Fruit fly (Drosophila melanogaster): ENCODE results near the gene Cep135.

DNA sequence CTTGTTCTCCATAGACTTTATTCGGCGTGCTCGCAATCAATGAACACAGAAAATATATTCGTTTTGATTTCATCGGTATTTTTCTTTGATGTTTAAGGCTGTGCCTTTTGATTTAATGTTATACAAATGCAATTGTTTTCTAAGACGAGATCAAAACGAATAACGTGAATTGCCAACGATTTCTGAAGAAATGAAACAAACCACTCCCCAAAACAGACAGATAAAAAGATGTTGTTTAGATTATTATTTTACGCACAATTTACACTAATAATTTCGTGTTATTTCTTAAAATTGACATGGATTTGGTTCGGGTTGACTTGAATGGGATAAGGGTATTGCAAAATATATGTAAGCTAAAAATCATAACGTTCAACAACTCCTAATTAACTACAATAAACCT, 14.7 kb downstream of the Cep135 start, which contains the start of gene CG13457:
- TF ChIP-seq psq (optimal IDR thresholded peaks at IDR 0.05) (no peak), CG8478 (optimal IDR thresholded peaks at IDR 0.05) (no peak), usp (GFP tag; optimal IDR thresholded peaks at IDR 0.05) (no peak), EcR (GFP tag; optimal IDR thresholded peaks at IDR 0.05) (no peak)
